Fruit fly (Drosophila melanogaster): Measurements from ENCODE around the gene CG33099.

CG33099 gene

dm6 chr3R:22528264-22529158, 1.9 kb downstream of the CG33099 start, which contains the start of gene CG5346 (continued):
- TF ChIP-seq z (GFP tag; IDR thresholded peaks at IDR 0.05) (no peak), jigr1 (GFP tag; IDR thresholded peaks at IDR 0.05) (no peak), CG6854 (GFP tag; optimal IDR thresholded peaks at IDR 0.05) (no peak), Max (GFP tag; optimal IDR thresholded peaks at IDR 0.05) (no peak), CG31224 (GFP tag; IDR thresholded peaks at IDR 0.05) (no peak), Med (GFP tag) (peak; percentile 58), CkIIα-i1 (GFP tag; IDR thresholded peaks at IDR 0.05) (no peak), CG34224 (GFP tag; IDR thresholded peaks at IDR 0.05; ENCODE audit: partially characterized antibody) (peak; percentile 79), inv (GFP tag; IDR thresholded peaks at IDR 0.05; ENCODE audit: partially characterized antibody) (peak; percentile 78), CG3281 (GFP tag; optimal IDR thresholded peaks at IDR 0.05) (no peak), CG11723 (GFP tag; optimal IDR thresholded peaks at IDR 0.05) (no peak), CG2889 (GFP tag; IDR thresholded peaks at IDR 0.05) (no peak), gem (tag; optimal IDR thresholded peaks at IDR 0.05) (no peak), kay (GFP tag; optimal IDR thresholded peaks at IDR 0.05) (no peak), HLH3B (GFP tag; IDR thresholded peaks at IDR 0.05) (no peak), croc (GFP tag; conservative IDR thresholded peaks at IDR 0.05) (no peak), cwo (GFP tag; optimal IDR thresholded peaks at IDR 0.05) (no peak), gro (GFP tag; optimal IDR thresholded peaks at IDR 0.05) (peak; percentile 28), h (optimal IDR thresholded peaks at IDR 0.05) (no peak), CG3847 (GFP tag; IDR thresholded peaks at IDR 0.05) (no peak), Blimp-1 (GFP tag; optimal IDR thresholded peaks at IDR 0.05) (peak; percentile 33), sisA (GFP tag; IDR thresholded peaks at IDR 0.05) (no peak), otp (GFP tag; IDR thresholded peaks at IDR 0.05) (no peak), Jarid2 (GFP tag; optimal IDR thresholded peaks at IDR 0.05) (peak; percentile 33), vnd (GFP tag; IDR thresholded peaks at IDR 0.05; ENCODE audit: partially characterized antibody) (peak; percentile 81), CG7987 (GFP tag; optimal IDR thresholded peaks at IDR 0.05) (peak; percentile 36), CG8290 (GFP tag; optimal IDR thresholded peaks at IDR 0.05) (no peak), CG8290 (tag; optimal IDR thresholded peaks at IDR 0.05) (peak in 1 of 2 experiments; percentile 37), CG7372 (GFP tag; IDR thresholded peaks at IDR 0.05) (no peak), CG42726 (GFP tag; IDR thresholded peaks at IDR 0.05; ENCODE audit: partially characterized antibody) (peak; percentile 84), Ets97D (GFP tag; optimal IDR thresholded peaks at IDR 0.05) (peak; percentile 23), sima (GFP tag; optimal IDR thresholded peaks at IDR 0.05) (no peak), hkb (optimal IDR thresholded peaks at IDR 0.05) (no peak), hkb (GFP tag; IDR thresholded peaks at IDR 0.05) (no peak), CG18619 (GFP tag; optimal IDR thresholded peaks at IDR 0.05) (no peak), knrl (GFP tag; IDR thresholded peaks at IDR 0.05; ENCODE audit: partially characterized antibody) (peak; percentile 87), CG16813 (GFP tag; IDR thresholded peaks at IDR 0.05; ENCODE audit: partially characterized antibody) (peak; percentile 88), CG16779 (GFP tag; IDR thresholded peaks at IDR 0.05) (no peak), Aef1 (GFP tag; IDR thresholded peaks at IDR 0.05) (no peak), mld (GFP tag; IDR thresholded peaks at IDR 0.05; ENCODE audit: partially characterized antibody) (peak; percentile 78), CG2129 (GFP tag; IDR thresholded peaks at IDR 0.05; ENCODE audit: partially characterized antibody) (peak; percentile 54), Dad (GFP tag; optimal IDR thresholded peaks at IDR 0.05) (no peak), gfzf (GFP tag; optimal IDR thresholded peaks at IDR 0.05) (no peak), cas (GFP tag; IDR thresholded peaks at IDR 0.05) (no peak), CG6175 (GFP tag; IDR thresholded peaks at IDR 0.05) (no peak), wdn (GFP tag; IDR thresholded peaks at IDR 0.05) (no peak), CG17186 (GFP tag; optimal IDR thresholded peaks at IDR 0.05) (no peak), CG1603 (tag; optimal IDR thresholded peaks at IDR 0.05) (peak; percentile 38), Deaf1 (tag; optimal IDR thresholded peaks at IDR 0.05) (peak; percentile 55), D19A (tag; optimal IDR thresholded peaks at IDR 0.05) (no peak)

All from whole organism, embryonic.